Worm (Caenorhabditis elegans) whole organism, young adult: ENCODE data around the gene ife-2.

ENCODE experiments used
- B0035.1 ChIP-seq: sonication (generic microtip); optimal IDR thresholded peaks from 2 replicates; lab custom pipeline; 2016; ENCODE audit warnings: missing genetic modification characterization, mild to moderate bottlenecking, missing compliant biosample characterization, missing genotype, missing genetic modification reagents
- B0261.1 ChIP-seq: sonication (generic microtip); optimal IDR thresholded peaks from 2 replicates; lab custom pipeline; 2016; ENCODE audit warnings: mild to moderate bottlenecking, missing genetic modification characterization, moderate library complexity, missing compliant biosample characterization
- C06A6.2 ChIP-seq: fragments of 200-800 bp; sonication (Bioruptor generic); conservative IDR thresholded peaks from 2 replicates; pipeline ENCODE4 v1.3.6; 2022; ENCODE audit warnings: missing genetic modification characterization, missing compliant biosample characterization
- D2030.7 ChIP-seq: fragments of 200-800 bp; sonication (Bioruptor generic); IDR thresholded peaks from 2 replicates; pipeline ENCODE4 v1.3.6; 2022; ENCODE audit warnings: missing genetic modification reagents, missing genetic modification characterization, missing compliant biosample characterization
- F10E7.11 ChIP-seq: sonication (generic microtip); optimal IDR thresholded peaks from 2 replicates; lab custom pipeline; 2017; ENCODE audit warnings: mild to moderate bottlenecking, missing genetic modification characterization, moderate library complexity, missing compliant biosample characterization
- F23B12.7 ChIP-seq: sonication (generic microtip); optimal IDR thresholded peaks from 2 replicates; lab custom pipeline; 2017; ENCODE audit warnings: missing genetic modification characterization, mild to moderate bottlenecking, missing compliant biosample characterization, antibody characterized with exemption, moderate library complexity; ENCODE audit not compliant: insufficient read depth
- K11D2.4 ChIP-seq: fragments of 200-800 bp; sonication (Bioruptor generic); IDR thresholded peaks from 2 replicates; pipeline ENCODE4 v1.3.6; 2022; ENCODE audit warnings: missing genetic modification reagents, missing genetic modification characterization, missing compliant biosample characterization
- K12H6.12 ChIP-seq: fragments of 200-800 bp; sonication (Bioruptor generic); optimal IDR thresholded peaks from 2 replicates; lab custom pipeline; 2018; ENCODE audit warnings: mild to moderate bottlenecking, missing genetic modification characterization, missing compliant biosample characterization
- T07F8.4 ChIP-seq: sonication (generic microtip); optimal IDR thresholded peaks from 2 replicates; lab custom pipeline; 2016; ENCODE audit warnings: mild to moderate bottlenecking, missing genetic modification characterization, moderate library complexity, missing compliant biosample characterization
- Y53F4B.3 ChIP-seq: fragments of 200-800 bp; sonication (Bioruptor generic); IDR thresholded peaks from 2 replicates; pipeline ENCODE4 v1.3.6; 2022; ENCODE audit warnings: missing genetic modification reagents, missing genetic modification characterization, missing compliant biosample characterization
- Y56A3A.18 ChIP-seq: fragments of 200-800 bp; sonication (Bioruptor generic); IDR thresholded peaks from 2 replicates; pipeline ENCODE4 v1.3.6; 2022; ENCODE audit warnings: missing genetic modification reagents, missing genetic modification characterization, missing compliant biosample characterization
- Y67H2A.10 ChIP-seq: fragments of 200-800 bp; sonication (Bioruptor generic); conservative IDR thresholded peaks from 2 replicates; pipeline ENCODE4 v1.3.6; 2022; ENCODE audit warnings: missing genetic modification reagents, missing genetic modification characterization, missing compliant biosample characterization
- Y79H2A.3 ChIP-seq: fragments of 200-800 bp; sonication (Bioruptor generic); conservative IDR thresholded peaks from 2 replicates; pipeline ENCODE4 v1.3.6; 2022; ENCODE audit warnings: missing genetic modification reagents, missing genetic modification characterization, missing compliant biosample characterization
- akir-1 ChIP-seq: fragments of 200-800 bp; sonication (Bioruptor generic); optimal IDR thresholded peaks from 2 replicates; lab custom pipeline; 2018; ENCODE audit warnings: mild to moderate bottlenecking, missing genetic modification characterization, moderate library complexity, missing compliant biosample characterization
- aptf-3 ChIP-seq: fragments of 200-800 bp; sonication (Bioruptor generic); IDR thresholded peaks from 2 replicates; pipeline ENCODE4 v1.3.6; 2022; ENCODE audit warnings: missing genetic modification characterization, missing compliant biosample characterization
- bed-1 ChIP-seq: fragments of 200-800 bp; sonication (Bioruptor generic); IDR thresholded peaks from 2 replicates; pipeline ENCODE4 v1.3.6; 2022; ENCODE audit warnings: missing genetic modification reagents, missing genetic modification characterization, missing compliant biosample characterization
- bed-2 ChIP-seq: fragments of 200-800 bp; sonication (Bioruptor generic); IDR thresholded peaks from 2 replicates; pipeline ENCODE4 v1.3.6; 2022; ENCODE audit warnings: missing genetic modification reagents, missing genetic modification characterization, missing compliant biosample characterization
- ccch-3 ChIP-seq: fragments of 200-800 bp; sonication (Bioruptor generic); optimal IDR thresholded peaks from 2 replicates; lab custom pipeline; 2018; ENCODE audit warnings: mild to moderate bottlenecking, missing genetic modification characterization, missing compliant biosample characterization
- cebp-2 ChIP-seq: fragments of 200-800 bp; sonication (Bioruptor generic); IDR thresholded peaks from 2 replicates; pipeline ENCODE4 v1.3.6; 2022; ENCODE audit warnings: missing genetic modification characterization, missing compliant biosample characterization
- ceh-40 ChIP-seq: fragments of 200-800 bp; sonication (Bioruptor generic); IDR thresholded peaks from 2 replicates; pipeline ENCODE4 v1.3.6; 2022; ENCODE audit warnings: missing genetic modification characterization, missing compliant biosample characterization
- chd-7 ChIP-seq: sonication (generic microtip); optimal IDR thresholded peaks from 2 replicates; lab custom pipeline; 2016; ENCODE audit warnings: mild to moderate bottlenecking, missing genetic modification characterization, moderate library complexity, missing compliant biosample characterization
- egl-18 ChIP-seq: fragments of 200-800 bp; sonication (Bioruptor generic); IDR thresholded peaks from 2 replicates; pipeline ENCODE4 v1.3.6; 2022; ENCODE audit warnings: missing genetic modification reagents, missing genetic modification characterization, missing compliant biosample characterization
- ets-4 ChIP-seq: fragments of 200-800 bp; sonication (Bioruptor generic); optimal IDR thresholded peaks from 2 replicates; lab custom pipeline; 2018; ENCODE audit warnings: mild to moderate bottlenecking, missing genetic modification characterization, missing compliant biosample characterization
- hlh-12 ChIP-seq: sonication (generic microtip); optimal IDR thresholded peaks from 2 replicates; lab custom pipeline; 2016; ENCODE audit warnings: missing genetic modification characterization, missing compliant biosample characterization
- hlh-26 ChIP-seq: fragments of 200-800 bp; sonication (Bioruptor generic); conservative IDR thresholded peaks from 2 replicates; pipeline ENCODE4 v1.3.6; 2022; ENCODE audit warnings: missing genetic modification reagents, missing genetic modification characterization, missing compliant biosample characterization
- hmg-20 ChIP-seq: fragments of 200-800 bp; sonication (Bioruptor generic); IDR thresholded peaks from 2 replicates; pipeline ENCODE4 v1.3.6; 2022; ENCODE audit warnings: missing genetic modification reagents, missing genetic modification characterization, missing compliant biosample characterization
- hrde-1 ChIP-seq: sonication (generic microtip); optimal IDR thresholded peaks from 2 replicates; lab custom pipeline; 2016; ENCODE audit warnings: missing genetic modification characterization, mild to moderate bottlenecking, missing compliant biosample characterization, moderate library complexity, missing genotype, missing genetic modification reagents, borderline replicate concordance
- hsf-1 ChIP-seq: fragments of 200-800 bp; sonication (Bioruptor generic); IDR thresholded peaks from 2 replicates; pipeline ENCODE4 v1.3.6; 2022; ENCODE audit warnings: missing genetic modification reagents, missing genetic modification characterization, missing compliant biosample characterization
- let-526 ChIP-seq: fragments of 200-800 bp; sonication (Bioruptor generic); IDR thresholded peaks from 2 replicates; pipeline ENCODE4 v1.3.6; 2022; ENCODE audit warnings: missing genetic modification reagents, missing genetic modification characterization, missing compliant biosample characterization
- let-607 ChIP-seq, 2 experiments: fragments of 200-800 bp in 1 of 2; sonication (Bioruptor generic) in 1 of 2; sonication (generic microtip) in 1 of 2; optimal IDR thresholded peaks; 2 replicates each; lab custom pipeline; 2016 to 2018; ENCODE audit warnings: mild to moderate bottlenecking in 2 of 2, missing compliant biosample characterization in 2 of 2, missing genetic modification characterization in 2 of 2, moderate library complexity in 2 of 2, missing genotype in 1 of 2
- lin-26 ChIP-seq: fragments of 200-800 bp; sonication (Bioruptor generic); IDR thresholded peaks from 2 replicates; pipeline ENCODE4 v1.3.6; 2022; ENCODE audit warnings: missing genetic modification reagents, missing genetic modification characterization, missing compliant biosample characterization
- lin-40 ChIP-seq: sonication (generic microtip); optimal IDR thresholded peaks from 2 replicates; lab custom pipeline; 2016; ENCODE audit warnings: missing genetic modification characterization, mild to moderate bottlenecking, missing compliant biosample characterization, missing genotype, missing genetic modification reagents
- lsy-27 ChIP-seq: sonication (generic microtip); optimal IDR thresholded peaks from 2 replicates; lab custom pipeline; 2017; ENCODE audit warnings: missing genetic modification characterization, mild to moderate bottlenecking, missing compliant biosample characterization, antibody characterized with exemption, missing genotype, borderline replicate concordance; ENCODE audit not compliant: insufficient read depth
- madf-3 ChIP-seq: fragments of 200-800 bp; sonication (Bioruptor generic); IDR thresholded peaks from 2 replicates; pipeline ENCODE4 v1.3.6; 2022; ENCODE audit warnings: missing genetic modification reagents, missing genetic modification characterization, missing compliant biosample characterization
- madf-8 ChIP-seq: fragments of 200-800 bp; sonication (Bioruptor generic); conservative IDR thresholded peaks from 2 replicates; pipeline ENCODE4 v1.3.6; 2022; ENCODE audit warnings: missing genetic modification reagents, missing genetic modification characterization, missing compliant biosample characterization
- mcd-1 ChIP-seq: fragments of 200-800 bp; sonication (Bioruptor generic); IDR thresholded peaks from 2 replicates; pipeline ENCODE4 v1.3.6; 2022; ENCODE audit warnings: missing genetic modification reagents, missing genetic modification characterization, missing compliant biosample characterization
- nhr-120 ChIP-seq: fragments of 200-800 bp; sonication (Bioruptor generic); IDR thresholded peaks from 2 replicates; pipeline ENCODE4 v1.3.6; 2022; ENCODE audit warnings: missing genetic modification characterization, missing compliant biosample characterization
- nhr-90 ChIP-seq: sonication (generic microtip); optimal IDR thresholded peaks from 2 replicates; lab custom pipeline; 2016; ENCODE audit warnings: missing genotype, mild to moderate bottlenecking, missing genetic modification characterization, missing compliant biosample characterization
- rcor-1 ChIP-seq: fragments of 200-800 bp; sonication (Bioruptor generic); IDR thresholded peaks from 2 replicates; pipeline ENCODE4 v1.3.6; 2022; ENCODE audit warnings: missing genetic modification reagents, missing genetic modification characterization, missing compliant biosample characterization
- sdz-38 ChIP-seq: sonication (generic microtip); optimal IDR thresholded peaks from 2 replicates; lab custom pipeline; 2016; ENCODE audit warnings: missing genotype, missing genetic modification characterization, missing compliant biosample characterization
- snpc-4 ChIP-seq, 5 experiments: fragments of 150-350 bp in 1 of 5; sonication (generic microtip) in 4 of 5; optimal IDR thresholded peaks; 2 replicates each; lab custom pipeline; 2014 to 2018; ENCODE audit warnings: missing genetic modification characterization in 5 of 5, missing biosample characterization in 3 of 5, antibody characterized with exemption in 2 of 5, mild to moderate bottlenecking in 2 of 5, missing compliant biosample characterization in 2 of 5, missing genotype in 2 of 5, moderate library complexity in 2 of 5, missing genetic modification reagents in 1 of 5
- tlf-1 ChIP-seq: fragments of 200-800 bp; sonication (Bioruptor generic); optimal IDR thresholded peaks from 2 replicates; lab custom pipeline; 2018; ENCODE audit warnings: mild to moderate bottlenecking, missing genetic modification characterization, missing compliant biosample characterization
- unc-62 ChIP-seq: fragments of 150-350 bp; optimal IDR thresholded peaks from 2 replicates; lab custom pipeline; 2014; ENCODE audit warnings: missing biosample characterization, missing genetic modification reagents, missing genetic modification characterization
- ztf-18 ChIP-seq: sonication (generic microtip); optimal IDR thresholded peaks from 2 replicates; lab custom pipeline; 2016; ENCODE audit warnings: missing genotype, mild to moderate bottlenecking, missing genetic modification characterization, missing compliant biosample characterization
- ztf-28 ChIP-seq: fragments of 200-800 bp; sonication (Bioruptor generic); IDR thresholded peaks from 2 replicates; pipeline ENCODE4 v1.3.6; 2022; ENCODE audit warnings: missing genetic modification reagents, missing genetic modification characterization, missing compliant biosample characterization
- ztf-3 ChIP-seq: fragments of 200-800 bp; sonication (Bioruptor generic); optimal IDR thresholded peaks from 2 replicates; lab custom pipeline; 2018; ENCODE audit warnings: mild to moderate bottlenecking, missing genetic modification characterization, missing compliant biosample characterization

The ife-2 gene

ce11 chrX:410073-410572 is 27.6 kb upstream of the ife-2 start (continued):
- TF ChIP-seq snpc-4 (GFP tag; optimal IDR thresholded peaks at IDR 0.05; lab: Kevin White, UChicago) (peak; percentile 58), snpc-4 (tag; optimal IDR thresholded peaks at IDR 0.05; lab: Kevin White, UChicago) (peak in 3 of 4 experiments; percentile 45 to 78 (median 54)), K12H6.12 (tag; lab: Kevin White, UChicago) (peak; percentile 85), hrde-1 (tag; lab: Kevin White, UChicago) (peak; percentile 80), lin-40 (tag; lab: Kevin White, UChicago) (peak; percentile 98), B0261.1 (tag; lab: Kevin White, UChicago) (peak; percentile 90), ceh-40 (GFP tag; lab: Robert Waterston, UW) (0 out of 2 replicates have a peak, but pooled peaks have one; percentile 42), B0035.1 (tag; lab: Kevin White, UChicago) (peak; percentile 83), aptf-3 (GFP tag; lab: Robert Waterston, UW) (peak; percentile 92; the same call in 1 of the 2 replicates), hlh-12 (tag; lab: Kevin White, UChicago) (no peak), bed-1 (GFP tag; lab: Robert Waterston, UW) (0 out of 2 replicates have a peak, but pooled peaks have one; percentile 8), ccch-3 (no peak), Y79H2A.3 (GFP tag; lab: Robert Waterston, UW) (no peak), tlf-1 (peak; percentile 69), ztf-18 (tag; lab: Kevin White, UChicago) (peak; percentile 50), Y53F4B.3 (GFP tag; lab: Robert Waterston, UW) (no peak), hmg-20 (GFP tag; lab: Robert Waterston, UW) (peak; percentile 47; the same call in 1 of the 2 replicates), K11D2.4 (GFP tag; lab: Robert Waterston, UW) (peak; percentile 89), madf-3 (GFP tag; lab: Robert Waterston, UW) (no peak), ztf-3 (peak; percentile 64), ztf-28 (GFP tag; lab: Robert Waterston, UW) (peak; percentile 39; the same call in 1 of the 2 replicates), lsy-27 (tag; lab: Kevin White, UChicago) (no peak), akir-1 (no peak), hsf-1 (GFP tag; lab: Robert Waterston, UW) (no peak), nhr-120 (GFP tag; lab: Robert Waterston, UW) (0 out of 2 replicates have a peak, but pooled peaks have one; percentile 50), T07F8.4 (tag; lab: Kevin White, UChicago) (peak; percentile 74), hlh-26 (GFP tag; lab: Robert Waterston, UW) (no peak), ets-4 (no peak), D2030.7 (peak; percentile 70), rcor-1 (GFP tag; lab: Robert Waterston, UW) (peak; percentile 76), egl-18 (peak; percentile 86), F23B12.7 (tag; lab: Kevin White, UChicago) (peak; percentile 58), nhr-90 (tag; lab: Kevin White, UChicago) (peak; percentile 83), madf-8 (GFP tag; lab: Robert Waterston, UW) (no peak), bed-2 (GFP tag; lab: Robert Waterston, UW) (peak; percentile 71; the same call in 1 of the 2 replicates), lin-26 (GFP tag; lab: Robert Waterston, UW) (peak; percentile 86), Y67H2A.10 (GFP tag; lab: Robert Waterston, UW) (no peak), F10E7.11 (peak; percentile 82), cebp-2 (GFP tag; lab: Robert Waterston, UW) (no peak), mcd-1 (peak; percentile 83), C06A6.2 (GFP tag; lab: Robert Waterston, UW) (peak; percentile 82; the same call in 1 of the 2 replicates), unc-62 (GFP tag; lab: Kevin White, UChicago) (no peak), let-607 (tag; optimal IDR thresholded peaks at IDR 0.05; lab: Kevin White, UChicago) (peak in 1 of 2 experiments; percentile 85), sdz-38 (tag; lab: Kevin White, UChicago) (no peak), let-526 (GFP tag; lab: Robert Waterston, UW) (peak; percentile 27; the same call in 1 of the 2 replicates), Y56A3A.18 (GFP tag; lab: Robert Waterston, UW) (peak; percentile 70), chd-7 (tag; lab: Kevin White, UChicago) (peak; percentile 89)
